Fruit fly (Drosophila melanogaster) whole organism, embryonic: ENCODE results near the gene Ube4B.

Experiments used
- ATbp ChIP-seq: fragments of 200-800 bp; sonication (Bioruptor generic); optimal IDR thresholded peaks from 2 replicates; lab custom pipeline; 2017; ENCODE audit warnings: missing biosample characterization, mild to moderate bottlenecking, missing genetic modification characterization, missing genetic modification reagents
- Awh ChIP-seq: fragments of 200-800 bp; sonication (Bioruptor generic); IDR thresholded peaks from 2 replicates; pipeline ENCODE4, ENCODE4 v1.3.6; 2022; ENCODE audit warnings: missing biosample characterization, missing genetic modification characterization
- Bdp1 ChIP-seq: fragments of 200-800 bp; sonication (Bioruptor generic); optimal IDR thresholded peaks from 3 replicates; lab custom pipeline; 2016; ENCODE audit warnings: missing biosample characterization, missing genetic modification characterization
- CG11093 ChIP-seq: fragments of 200-800 bp; sonication (Bioruptor generic); IDR thresholded peaks from 3 replicates; pipeline ENCODE4 v1.3.6; 2022; ENCODE audit warnings: missing biosample characterization, missing genetic modification characterization
- CG11398 ChIP-seq: fragments of 200-800 bp; sonication (Bioruptor generic); optimal IDR thresholded peaks from 2 replicates; lab custom pipeline; 2016; ENCODE audit warnings: missing biosample characterization, missing genetic modification characterization
- CG11723 ChIP-seq: fragments of 200-800 bp; sonication (Bioruptor generic); optimal IDR thresholded peaks from 2 replicates; lab custom pipeline; 2017; ENCODE audit warnings: missing biosample characterization, mild to moderate bottlenecking, missing genetic modification characterization
- CG18599 ChIP-seq: fragments of 200-800 bp; sonication (Bioruptor generic); optimal IDR thresholded peaks from 3 replicates; lab custom pipeline; 2017; ENCODE audit warnings: missing biosample characterization, missing genetic modification characterization, mild to moderate bottlenecking, moderate library complexity, missing genetic modification reagents
- CG31365 ChIP-seq: fragments of 200-800 bp; sonication (Bioruptor generic); optimal IDR thresholded peaks from 2 replicates; lab custom pipeline; 2018; ENCODE audit warnings: missing biosample characterization, mild to moderate bottlenecking, missing genetic modification characterization
- CG32532 ChIP-seq: fragments of 200-800 bp; sonication (Bioruptor generic); IDR thresholded peaks from 2 replicates; pipeline ENCODE4 v1.3.6; 2022; ENCODE audit warnings: missing biosample characterization, missing genetic modification characterization
- CG3995 ChIP-seq: fragments of 200-800 bp; sonication (Bioruptor generic); optimal IDR thresholded peaks from 3 replicates; lab custom pipeline; 2016; ENCODE audit warnings: missing biosample characterization, missing genetic modification characterization
- CG43689 ChIP-seq: fragments of 200-800 bp; sonication (Bioruptor generic); IDR thresholded peaks from 2 replicates; pipeline ENCODE4 v1.3.6; 2022; ENCODE audit warnings: missing biosample characterization, missing genetic modification characterization
- CG4854 ChIP-seq: fragments of 200-800 bp; sonication (Bioruptor generic); optimal IDR thresholded peaks from 2 replicates; lab custom pipeline; 2016; ENCODE audit warnings: missing biosample characterization, missing genetic modification characterization, inconsistent platforms
- CG7271 ChIP-seq: fragments of 200-800 bp; sonication (Bioruptor generic); optimal IDR thresholded peaks from 2 replicates; lab custom pipeline; 2018; ENCODE audit warnings: missing biosample characterization, mild to moderate bottlenecking, missing genetic modification characterization, moderate library complexity
- CG7357 ChIP-seq: fragments of 200-800 bp; sonication (Bioruptor generic); IDR thresholded peaks from 3 replicates; pipeline ENCODE4 v1.3.6; 2022; ENCODE audit warnings: missing biosample characterization, missing genetic modification characterization
- CG7839 ChIP-seq: fragments of 200-800 bp; sonication (Bioruptor generic); optimal IDR thresholded peaks from 3 replicates; lab custom pipeline; 2018; ENCODE audit warnings: missing biosample characterization, mild to moderate bottlenecking, missing genetic modification characterization, moderate library complexity
- CG8765 ChIP-seq: fragments of 200-800 bp; sonication (Bioruptor generic); IDR thresholded peaks from 2 replicates; pipeline ENCODE4 v1.3.6; 2022; ENCODE audit warnings: missing biosample characterization, missing genetic modification characterization
- CoRest ChIP-seq: fragments of 200-800 bp; sonication (Bioruptor generic); optimal IDR thresholded peaks from 3 replicates; lab custom pipeline; 2018; ENCODE audit warnings: missing biosample characterization, mild to moderate bottlenecking, missing genetic modification characterization, moderate library complexity
- ERR ChIP-seq: fragments of 200-800 bp; sonication (Bioruptor generic); optimal IDR thresholded peaks from 2 replicates; lab custom pipeline; 2016; ENCODE audit warnings: missing biosample characterization, missing genetic modification characterization
- HHEX ChIP-seq: fragments of 200-800 bp; sonication (Bioruptor generic); optimal IDR thresholded peaks from 3 replicates; lab custom pipeline; 2017; ENCODE audit warnings: missing biosample characterization, mild to moderate bottlenecking, missing genetic modification characterization, missing genetic modification reagents
- HLH54F ChIP-seq: fragments of 200-800 bp; sonication (Bioruptor generic); optimal IDR thresholded peaks from 3 replicates; lab custom pipeline; 2016; ENCODE audit warnings: missing biosample characterization, missing genetic modification characterization
- HmgD ChIP-seq: fragments of 200-800 bp; sonication (Bioruptor generic); optimal IDR thresholded peaks from 3 replicates; lab custom pipeline; 2016; ENCODE audit warnings: missing biosample characterization, missing genetic modification characterization
- HmgZ ChIP-seq: fragments of 200-800 bp; sonication (Bioruptor generic); optimal IDR thresholded peaks from 2 replicates; lab custom pipeline; 2018; ENCODE audit warnings: missing biosample characterization, mild to moderate bottlenecking, missing genetic modification characterization
- Lhr ChIP-seq: fragments of 200-800 bp; sonication (Bioruptor generic); optimal IDR thresholded peaks from 3 replicates; lab custom pipeline; 2017; ENCODE audit warnings: mild to moderate bottlenecking, missing biosample characterization, missing genetic modification reagents, missing genetic modification characterization
- Oli ChIP-seq: fragments of 200-800 bp; sonication (Bioruptor generic); optimal IDR thresholded peaks from 2 replicates; lab custom pipeline; 2018; ENCODE audit warnings: missing biosample characterization, mild to moderate bottlenecking, missing genetic modification characterization, moderate library complexity
- Sox102F ChIP-seq: fragments of 200-800 bp; sonication (Bioruptor generic); optimal IDR thresholded peaks from 2 replicates; lab custom pipeline; 2018; ENCODE audit warnings: missing biosample characterization, mild to moderate bottlenecking, missing genetic modification characterization, moderate library complexity
- TFAM ChIP-seq: fragments of 200-800 bp; sonication (Bioruptor generic); optimal IDR thresholded peaks from 2 replicates; lab custom pipeline; 2017; ENCODE audit warnings: missing biosample characterization, missing genetic modification characterization, inconsistent platforms
- ac ChIP-seq: fragments of 200-800 bp; sonication (Bioruptor generic); optimal IDR thresholded peaks from 3 replicates; lab custom pipeline; 2017; ENCODE audit warnings: missing biosample characterization, mild to moderate bottlenecking, missing genetic modification characterization
- bcd ChIP-seq: fragments of 200-800 bp; sonication (Bioruptor generic); optimal IDR thresholded peaks from 2 replicates; lab custom pipeline; 2017; ENCODE audit warnings: missing biosample characterization, mild to moderate bottlenecking, missing genetic modification characterization
- bigmax ChIP-seq: fragments of 200-800 bp; sonication (Bioruptor generic); optimal IDR thresholded peaks from 2 replicates; lab custom pipeline; 2018; ENCODE audit warnings: missing biosample characterization, mild to moderate bottlenecking, missing genetic modification characterization
- caup ChIP-seq: fragments of 200-800 bp; sonication (Bioruptor generic); optimal IDR thresholded peaks from 3 replicates; lab custom pipeline; 2017; ENCODE audit warnings: missing biosample characterization, mild to moderate bottlenecking, missing genetic modification characterization, moderate library complexity; ENCODE audit not compliant: severe bottlenecking
- cg ChIP-seq: fragments of 200-800 bp; sonication (Bioruptor generic); optimal IDR thresholded peaks from 3 replicates; lab custom pipeline; 2019; ENCODE audit warnings: missing biosample characterization, mild to moderate bottlenecking, missing genetic modification characterization, moderate library complexity
- chn ChIP-seq: fragments of 200-800 bp; sonication (Bioruptor generic); optimal IDR thresholded peaks from 2 replicates; lab custom pipeline; 2016; ENCODE audit warnings: missing biosample characterization, missing genetic modification characterization
- da ChIP-seq: fragments of 200-800 bp; sonication (Bioruptor generic); optimal IDR thresholded peaks from 2 replicates; lab custom pipeline; 2016; ENCODE audit warnings: missing biosample characterization, missing genetic modification characterization
- dm ChIP-seq: fragments of 200-800 bp; sonication (Bioruptor generic); optimal IDR thresholded peaks from 3 replicates; lab custom pipeline; 2016; ENCODE audit warnings: missing biosample characterization, missing genetic modification characterization
- ewg ChIP-seq: fragments of 200-800 bp; sonication (Bioruptor generic); optimal IDR thresholded peaks from 3 replicates; lab custom pipeline; 2017; ENCODE audit warnings: mild to moderate bottlenecking, missing biosample characterization, missing genetic modification reagents, missing genetic modification characterization
- eyg ChIP-seq: fragments of 200-800 bp; sonication (Bioruptor generic); optimal IDR thresholded peaks from 3 replicates; lab custom pipeline; 2016; ENCODE audit warnings: missing biosample characterization, missing genetic modification characterization
- kah ChIP-seq: fragments of 200-800 bp; sonication (Bioruptor generic); optimal IDR thresholded peaks from 2 replicates; lab custom pipeline; 2018; ENCODE audit warnings: missing biosample characterization, mild to moderate bottlenecking, missing genetic modification characterization
- lab ChIP-seq: fragments of 200-800 bp; sonication (Bioruptor generic); optimal IDR thresholded peaks from 3 replicates; lab custom pipeline; 2017; ENCODE audit warnings: missing biosample characterization, missing genetic modification characterization, mild to moderate bottlenecking, moderate library complexity, missing genetic modification reagents
- lilli ChIP-seq: fragments of 200-800 bp; sonication (Bioruptor generic); optimal IDR thresholded peaks from 3 replicates; lab custom pipeline; 2016; ENCODE audit warnings: missing biosample characterization, missing genetic modification characterization
- mirr ChIP-seq: fragments of 200-800 bp; sonication (Bioruptor generic); optimal IDR thresholded peaks from 3 replicates; lab custom pipeline; 2018; ENCODE audit warnings: missing biosample characterization, mild to moderate bottlenecking, missing genetic modification characterization
- phol ChIP-seq: fragments of 200-800 bp; sonication (Bioruptor generic); optimal IDR thresholded peaks from 3 replicates; lab custom pipeline; 2018; ENCODE audit warnings: missing biosample characterization, mild to moderate bottlenecking, missing genetic modification characterization, moderate library complexity
- prd ChIP-seq, 3 experiments: fragments of >200 bp in 2 of 3; fragments of 200-800 bp in 1 of 3; sonication (Bioruptor generic) in 1 of 3; optimal IDR thresholded peaks in 2 of 3; IDR thresholded peaks in 1 of 3; 2 replicates in 2 of 3; 3 replicates in 1 of 3; pipeline versions ENCODE4 v1.3.6 to Lab custom; 2017 to 2022; ENCODE audit warnings: missing biosample characterization in 1 of 3, missing genetic modification characterization in 1 of 3
- row ChIP-seq: fragments of 200-800 bp; sonication (Bioruptor generic); IDR thresholded peaks from 3 replicates; pipeline ENCODE4 v1.3.6; 2022; ENCODE audit warnings: missing biosample characterization, missing genetic modification characterization
- sens-2 ChIP-seq: fragments of 200-800 bp; sonication (Bioruptor generic); IDR thresholded peaks from 2 replicates; pipeline ENCODE4 v1.3.6; 2022; ENCODE audit warnings: missing biosample characterization, missing genetic modification characterization
- sisA ChIP-seq: fragments of 200-800 bp; sonication (Bioruptor generic); IDR thresholded peaks from 2 replicates; pipeline ENCODE4 v1.3.6; 2022; ENCODE audit warnings: missing biosample characterization, missing genetic modification characterization
- tin ChIP-seq: fragments of 200-800 bp; sonication (Bioruptor generic); optimal IDR thresholded peaks from 3 replicates; lab custom pipeline; 2016; ENCODE audit warnings: missing biosample characterization, missing genetic modification characterization
- vnd ChIP-seq: fragments of 200-800 bp; sonication (Bioruptor generic); IDR thresholded peaks from 3 replicates; pipeline ENCODE4 v1.3.6; 2022; ENCODE audit warnings: missing biosample characterization, missing genetic modification characterization; ENCODE audit not compliant: partially characterized antibody
- yki ChIP-seq: fragments of >200 bp; optimal IDR thresholded peaks from 3 replicates; lab custom pipeline; 2018
- z ChIP-seq: fragments of 200-800 bp; sonication (Bioruptor generic); IDR thresholded peaks from 3 replicates; pipeline ENCODE4 v1.3.6; 2022; ENCODE audit warnings: missing biosample characterization, missing genetic modification characterization
- zf30C ChIP-seq: fragments of 200-800 bp; sonication (Bioruptor generic); optimal IDR thresholded peaks from 3 replicates; lab custom pipeline; 2018; ENCODE audit warnings: missing biosample characterization, mild to moderate bottlenecking, missing genetic modification characterization

Ube4B gene

DNA sequence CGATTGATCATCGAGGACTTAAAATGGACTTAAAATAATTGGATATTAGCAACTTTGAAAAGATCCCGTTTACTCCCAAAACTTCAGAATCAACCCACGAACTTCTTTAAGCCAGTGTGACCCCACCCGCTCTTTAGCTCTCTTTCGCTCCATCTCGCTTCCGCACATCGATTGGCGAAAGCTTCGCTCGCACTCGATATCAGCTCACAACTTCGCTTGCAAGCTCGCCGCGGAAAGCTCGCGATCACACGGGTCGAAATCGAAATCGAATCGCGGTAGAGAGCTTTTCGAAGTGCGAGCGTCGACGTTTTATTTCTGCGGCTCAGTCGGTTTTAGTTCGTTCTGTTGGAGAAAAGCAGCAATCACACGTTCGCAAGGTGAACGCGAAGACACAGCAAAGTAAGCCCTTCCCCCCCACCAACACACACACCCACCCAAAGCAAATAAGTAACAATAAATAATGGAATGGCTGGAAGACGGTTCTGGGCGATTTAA is 45.1 kb downstream of the Ube4B start, which contains the start of gene Vha68-2 (continued):
- TF ChIP-seq bcd (GFP tag; lab: Kevin White, UChicago) (no peak), CoRest (tag; lab: Kevin White, UChicago) (peak; percentile 54), prd (optimal IDR thresholded peaks at IDR 0.05; lab: Kevin White, UChicago) (no peak), prd (GFP tag; IDR thresholded peaks at IDR 0.05; lab: Robert Waterston, UW) (no peak), CG7839 (no peak), Sox102F (peak; percentile 28), dm (GFP tag; lab: Kevin White, UChicago) (peak; percentile 51), CG11093 (GFP tag; lab: Robert Waterston, UW) (no peak), sens-2 (GFP tag; lab: Robert Waterston, UW) (no peak), ERR (no peak), zf30C (GFP tag; lab: Kevin White, UChicago) (no peak), CG32532 (no peak; the same call in 1 of the 2 replicates), da (GFP tag; lab: Kevin White, UChicago) (no peak), HmgD (GFP tag; lab: Kevin White, UChicago) (peak; percentile 79), tin (GFP tag; lab: Kevin White, UChicago) (peak; percentile 23), CG4854 (no peak), eyg (GFP tag; lab: Kevin White, UChicago) (no peak), Bdp1 (GFP tag; lab: Kevin White, UChicago) (no peak), ac (no peak), chn (no peak), CG11723 (GFP tag; lab: Kevin White, UChicago) (peak; percentile 55), sisA (GFP tag; lab: Robert Waterston, UW) (peak; percentile 56), row (peak; percentile 88), lilli (GFP tag; lab: Kevin White, UChicago) (peak; percentile 47), HmgZ (tag; lab: Kevin White, UChicago) (peak; percentile 76), Lhr (peak; percentile 67), CG18599 (GFP tag; lab: Kevin White, UChicago) (no peak), CG43689 (GFP tag; lab: Robert Waterston, UW) (no peak), z (GFP tag; lab: Robert Waterston, UW) (0 out of 3 replicates have a peak, but pooled peaks have one; percentile 14), CG8765 (GFP tag; lab: Robert Waterston, UW) (no peak), CG11398 (GFP tag; lab: Kevin White, UChicago) (peak; percentile 35), caup (GFP tag; lab: Kevin White, UChicago) (peak; percentile 61), yki (lab: Kevin White, UChicago) (no peak), bigmax (GFP tag; lab: Kevin White, UChicago) (peak; percentile 14), TFAM (GFP tag; lab: Kevin White, UChicago) (no peak), lab (peak; percentile 67), CG3995 (GFP tag; lab: Kevin White, UChicago) (no peak), CG31365 (tag; lab: Kevin White, UChicago) (peak; percentile 8), vnd (peak; percentile 62), ewg (GFP tag; lab: Kevin White, UChicago) (peak; percentile 45), Awh (GFP tag; lab: Robert Waterston, UW) (no peak; the same call in 1 of the 2 replicates), CG7357 (GFP tag; lab: Robert Waterston, UW) (no peak), phol (tag; lab: Kevin White, UChicago) (no peak), kah (GFP tag; lab: Kevin White, UChicago) (no peak), HLH54F (GFP tag; lab: Kevin White, UChicago) (peak; percentile 3), mirr (GFP tag; lab: Kevin White, UChicago) (peak; percentile 52), ATbp (peak; percentile 77), CG7271 (no peak), cg (GFP tag; lab: Kevin White, UChicago) (no peak), Oli (tag; lab: Kevin White, UChicago) (peak; percentile 36), HHEX (GFP tag; lab: Kevin White, UChicago) (no peak)
